Worm (Caenorhabditis elegans): ENCODE results near the gene srbc-8.

The srbc-8 gene

DNA sequence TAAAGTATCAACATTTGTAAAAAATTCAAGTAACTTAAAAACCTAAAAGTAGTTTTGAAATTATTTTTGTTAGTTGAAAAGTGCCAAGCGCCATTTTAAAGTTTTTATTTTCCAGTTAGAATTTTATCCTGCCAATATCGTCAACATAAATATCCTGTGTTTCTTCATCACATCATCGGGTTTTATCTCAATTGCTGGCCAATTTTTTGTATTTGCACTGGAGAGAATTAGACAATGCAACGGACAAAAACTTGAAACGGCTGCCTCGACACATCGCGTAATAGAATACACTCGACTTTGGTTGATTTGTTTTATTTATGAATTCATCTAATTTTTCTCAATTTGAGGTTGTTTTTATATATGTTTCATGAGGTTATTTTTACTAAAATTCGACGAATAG lies 29.9 kb downstream of the srbc-8 start, which contains the start of gene F25E5.2:
F25E5.2 (plus strand) TSS at position 301 of the 400 bp plus-strand sequence.
- TF ChIP-seq tab-1 (GFP tag; IDR thresholded peaks at IDR 0.05), result no peak
- no peak for TF ChIP-seq T22C8.4 (GFP tag; IDR thresholded peaks at IDR 0.05)
- no peak for TF ChIP-seq klf-2 (GFP tag; conservative IDR thresholded peaks at IDR 0.05)
- no peak for TF ChIP-seq ztf-23 (GFP tag; IDR thresholded peaks at IDR 0.05)
- no peak for TF ChIP-seq flt-1 (GFP tag; IDR thresholded peaks at IDR 0.05)
- TF ChIP-seq ztf-29 (GFP tag; IDR thresholded peaks at IDR 0.05), result no peak
- no peak for TF ChIP-seq cog-1 (tag; optimal IDR thresholded peaks at IDR 0.05)
- TF ChIP-seq med-1 (GFP tag; optimal IDR thresholded peaks at IDR 0.05; ENCODE audit: insufficient read depth), result no peak
- no peak for TF ChIP-seq ref-1 (GFP tag; conservative IDR thresholded peaks at IDR 0.05)

ce11 chrV:7454236-7454635 lies 30.7 kb downstream of the srbc-8 start, which contains the start of gene try-8:
try-8 (minus strand) TSS chrV:7454336.
- no peak for TF ChIP-seq T22C8.4 (GFP tag; IDR thresholded peaks at IDR 0.05)
- no peak for TF ChIP-seq tab-1 (GFP tag; IDR thresholded peaks at IDR 0.05)
- no peak for TF ChIP-seq ztf-23 (GFP tag; IDR thresholded peaks at IDR 0.05)
- no peak for TF ChIP-seq klf-2 (GFP tag; conservative IDR thresholded peaks at IDR 0.05)
- no peak for TF ChIP-seq flt-1 (GFP tag; IDR thresholded peaks at IDR 0.05)
- TF ChIP-seq ztf-29 (GFP tag; IDR thresholded peaks at IDR 0.05), result no peak
- TF ChIP-seq ref-1 (GFP tag; conservative IDR thresholded peaks at IDR 0.05), result no peak
- no peak for TF ChIP-seq cog-1 (tag; optimal IDR thresholded peaks at IDR 0.05)
- no peak for TF ChIP-seq med-1 (GFP tag; optimal IDR thresholded peaks at IDR 0.05; ENCODE audit: insufficient read depth)

DNA sequence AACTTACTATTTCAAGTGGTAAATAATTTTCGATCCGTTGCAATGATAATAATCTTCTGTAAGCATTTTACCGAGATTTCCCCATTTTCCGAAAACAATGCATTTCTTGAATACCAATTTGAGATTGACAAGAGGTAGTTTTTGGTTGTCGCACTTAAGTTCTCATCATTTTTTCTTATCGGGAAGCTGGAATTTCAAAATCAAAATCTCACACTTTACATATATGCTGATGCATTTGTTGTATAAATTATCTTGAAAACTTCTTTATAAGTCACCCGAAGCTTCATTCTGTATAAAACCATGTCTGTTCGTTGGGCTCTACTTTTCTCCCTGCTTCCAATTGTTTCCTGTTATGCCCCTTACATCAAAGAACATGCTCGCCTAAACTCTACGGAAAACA lies 33.5 kb downstream of the srbc-8 start, which contains the start of gene try-11:
try-11 (plus strand) TSS at position 301 of the 400 bp plus-strand sequence.
- TF ChIP-seq ztf-23 (GFP tag; IDR thresholded peaks at IDR 0.05), result no peak
- TF ChIP-seq klf-2 (GFP tag; conservative IDR thresholded peaks at IDR 0.05), result no peak
- no peak for TF ChIP-seq flt-1 (GFP tag; IDR thresholded peaks at IDR 0.05)
- no peak for TF ChIP-seq ref-1 (GFP tag; conservative IDR thresholded peaks at IDR 0.05)
- no peak for TF ChIP-seq T22C8.4 (GFP tag; IDR thresholded peaks at IDR 0.05)
- no peak for TF ChIP-seq med-1 (GFP tag; optimal IDR thresholded peaks at IDR 0.05; ENCODE audit: insufficient read depth)
- TF ChIP-seq cog-1 (tag; optimal IDR thresholded peaks at IDR 0.05), result no peak
- TF ChIP-seq tab-1 (GFP tag; IDR thresholded peaks at IDR 0.05), result no peak
- no peak for TF ChIP-seq ztf-29 (GFP tag; IDR thresholded peaks at IDR 0.05)

- TF ChIP-seq ref-1 (GFP tag; conservative IDR thresholded peaks at IDR 0.05), result no peak
- no peak for TF ChIP-seq ztf-23 (GFP tag; IDR thresholded peaks at IDR 0.05)
- no peak for TF ChIP-seq tab-1 (GFP tag; IDR thresholded peaks at IDR 0.05)
- no peak for TF ChIP-seq ztf-29 (GFP tag; IDR thresholded peaks at IDR 0.05)
- no peak for TF ChIP-seq T22C8.4 (GFP tag; IDR thresholded peaks at IDR 0.05)
- TF ChIP-seq med-1 (GFP tag; optimal IDR thresholded peaks at IDR 0.05; ENCODE audit: insufficient read depth), result no peak
- no peak for TF ChIP-seq klf-2 (GFP tag; conservative IDR thresholded peaks at IDR 0.05)
- TF ChIP-seq cog-1 (tag; optimal IDR thresholded peaks at IDR 0.05), result no peak
- no peak for TF ChIP-seq flt-1 (GFP tag; IDR thresholded peaks at IDR 0.05)
Measured at ce11 chrV:7449303-7449827, 35.5 kb downstream of the srbc-8 start, which contains the start of gene try-12. try-12 (plus strand) TSS chrV:7449353.

- TF ChIP-seq ref-1 (GFP tag; conservative IDR thresholded peaks at IDR 0.05), result no peak
- no peak for TF ChIP-seq T22C8.4 (GFP tag; IDR thresholded peaks at IDR 0.05)
- TF ChIP-seq med-1 (GFP tag; optimal IDR thresholded peaks at IDR 0.05; ENCODE audit: insufficient read depth), result no peak
- no peak for TF ChIP-seq klf-2 (GFP tag; conservative IDR thresholded peaks at IDR 0.05)
- TF ChIP-seq flt-1 (GFP tag; IDR thresholded peaks at IDR 0.05), result no peak
- no peak for TF ChIP-seq ztf-29 (GFP tag; IDR thresholded peaks at IDR 0.05)
- TF ChIP-seq cog-1 (tag; optimal IDR thresholded peaks at IDR 0.05), result no peak
- no peak for TF ChIP-seq ztf-23 (GFP tag; IDR thresholded peaks at IDR 0.05)
- no peak for TF ChIP-seq tab-1 (GFP tag; IDR thresholded peaks at IDR 0.05)
Measured at ce11 chrV:7446965-7447364, 37.9 kb downstream of the srbc-8 start, which contains the start of gene F25E5.5. F25E5.5 (plus strand) TSS chrV:7447265.

DNA sequence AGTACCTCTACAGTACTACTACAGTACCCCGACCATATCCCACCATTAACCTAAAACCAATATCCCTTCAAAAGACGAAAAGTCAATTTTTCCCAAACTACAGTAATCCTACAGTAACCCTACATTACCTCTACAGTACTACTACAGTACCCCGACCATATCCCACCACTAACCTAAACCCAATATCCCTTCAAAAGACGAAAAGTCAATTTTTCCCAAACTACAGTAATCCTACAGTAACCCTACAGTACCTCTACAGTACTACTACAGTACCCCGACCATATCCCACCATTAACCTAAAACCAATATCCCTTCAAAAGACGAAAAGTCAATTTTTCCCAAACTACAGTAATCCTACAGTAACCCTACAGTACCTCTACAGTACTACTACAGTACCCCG lies 40.6 kb downstream of the srbc-8 start, which contains the start of gene nhr-141:
nhr-141 (plus strand) TSS at position 331 of the 400 bp plus-strand sequence.
- TF ChIP-seq tab-1 (GFP tag; IDR thresholded peaks at IDR 0.05), result 0 out of 2 replicates have a peak, but pooled peaks have one; percentile 40

DNA sequence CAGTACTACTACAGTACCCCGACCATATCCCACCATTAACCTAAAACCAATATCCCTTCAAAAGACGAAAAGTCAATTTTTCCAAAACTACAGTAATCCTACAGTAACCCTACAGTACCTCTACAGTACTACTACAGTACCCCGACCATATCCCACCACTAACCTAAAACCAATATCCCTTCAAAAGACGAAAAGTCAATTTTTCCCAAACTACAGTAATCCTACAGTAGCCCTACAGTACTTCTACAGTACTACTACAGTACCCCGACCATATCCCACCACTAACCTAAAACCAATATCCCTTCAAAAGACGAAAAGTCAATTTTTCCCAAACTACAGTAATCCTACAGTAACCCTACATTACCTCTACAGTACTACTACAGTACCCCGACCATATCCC lies 41.4 kb downstream of the srbc-8 start:
- 0 out of 2 replicates have a peak, but pooled peaks have one; percentile 27 for TF ChIP-seq flt-1 (GFP tag; IDR thresholded peaks at IDR 0.05)
- TF ChIP-seq ref-1 (GFP tag; conservative IDR thresholded peaks at IDR 0.05), result peak; percentile 46; the same call in 1 of the 2 replicates
- TF ChIP-seq klf-2 (GFP tag; conservative IDR thresholded peaks at IDR 0.05), result peak; percentile 79
- peak; percentile 79; the same call in 1 of the 2 replicates for TF ChIP-seq ztf-23 (GFP tag; IDR thresholded peaks at IDR 0.05)
- peak; percentile 39; the same call in 1 of the 2 replicates for TF ChIP-seq ztf-29 (GFP tag; IDR thresholded peaks at IDR 0.05)

DNA sequence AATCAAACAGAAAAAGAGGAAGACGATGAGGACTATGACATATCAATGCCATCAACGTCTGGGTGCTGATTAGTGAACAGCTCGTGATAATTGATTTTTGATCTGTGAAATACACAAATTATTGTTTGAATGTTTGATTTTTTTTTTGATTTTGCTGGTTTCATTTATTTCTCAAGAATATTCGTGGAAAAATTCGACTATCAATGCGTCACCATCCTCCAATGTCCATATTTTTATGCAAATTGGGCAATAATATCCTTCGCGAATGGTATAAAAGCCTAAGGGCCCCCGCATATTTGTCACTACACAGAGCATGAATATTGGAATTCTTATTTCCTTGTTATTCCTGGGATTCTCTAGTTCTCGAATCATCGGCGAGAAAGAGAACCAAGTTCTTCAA lies 45.1 kb downstream of the srbc-8 start, which contains the start of gene try-13:
try-13 (plus strand) TSS at position 301 of the 400 bp plus-strand sequence.
- TF ChIP-seq ztf-23 (GFP tag; IDR thresholded peaks at IDR 0.05) (no peak), tab-1 (GFP tag; IDR thresholded peaks at IDR 0.05) (no peak), klf-2 (GFP tag; conservative IDR thresholded peaks at IDR 0.05) (no peak), cog-1 (tag; optimal IDR thresholded peaks at IDR 0.05) (no peak)

DNA sequence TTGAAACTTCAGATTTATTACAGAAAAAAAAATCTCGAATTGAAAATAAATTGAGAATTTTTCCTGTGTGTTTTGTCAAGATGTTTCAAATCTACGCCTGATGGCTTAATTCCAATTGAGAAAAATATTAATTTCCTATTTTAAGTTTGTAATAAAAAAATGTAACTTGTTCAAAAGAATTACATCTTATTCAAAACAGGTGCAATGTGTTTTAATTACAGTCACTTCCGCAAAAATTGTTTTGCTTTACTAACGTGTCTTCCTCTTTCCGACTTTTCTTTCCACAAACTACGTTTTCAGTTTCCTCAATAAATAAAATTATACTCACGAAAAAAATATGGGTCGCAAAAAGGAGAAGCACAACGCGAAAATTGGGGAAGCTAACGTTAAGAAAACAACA lies 46.9 kb downstream of the srbc-8 start, which contains the start of gene F25E5.16:
F25E5.16 (plus strand) TSS at position 301 of the 400 bp plus-strand sequence.
- TF ChIP-seq ref-1 (GFP tag; conservative IDR thresholded peaks at IDR 0.05), result no peak
- no peak for TF ChIP-seq cog-1 (tag; optimal IDR thresholded peaks at IDR 0.05)
- TF ChIP-seq klf-2 (GFP tag; conservative IDR thresholded peaks at IDR 0.05), result no peak
- no peak for TF ChIP-seq flt-1 (GFP tag; IDR thresholded peaks at IDR 0.05)
- no peak for TF ChIP-seq tab-1 (GFP tag; IDR thresholded peaks at IDR 0.05)
- no peak for TF ChIP-seq ztf-23 (GFP tag; IDR thresholded peaks at IDR 0.05)
- TF ChIP-seq ztf-29 (GFP tag; IDR thresholded peaks at IDR 0.05), result no peak
- TF ChIP-seq T22C8.4 (GFP tag; IDR thresholded peaks at IDR 0.05), result no peak
- TF ChIP-seq med-1 (GFP tag; optimal IDR thresholded peaks at IDR 0.05; ENCODE audit: insufficient read depth), result no peak

DNA sequence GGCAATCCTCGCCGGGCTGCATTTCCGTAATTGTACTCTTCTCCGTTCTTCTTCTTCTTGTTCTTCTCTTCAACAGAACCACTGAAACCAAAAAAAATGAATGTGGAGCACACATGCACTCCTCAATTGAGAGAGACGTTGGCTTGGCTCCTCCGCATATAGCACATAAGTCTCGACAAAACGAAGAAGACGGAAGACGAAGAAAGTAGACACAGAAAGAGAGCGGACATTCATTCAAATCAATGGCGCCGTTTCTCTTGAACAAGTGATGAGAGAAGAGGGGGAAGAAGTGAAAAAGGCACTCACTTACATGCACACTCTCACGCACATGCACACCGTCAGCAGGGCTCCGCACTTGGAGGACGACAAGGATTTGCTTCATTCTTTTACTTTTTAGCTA lies 47.4 kb downstream of the srbc-8 start, which contains the start of gene F25E5.9:
F25E5.9 (minus strand) TSS at position 382 of the 400 bp plus-strand sequence.
- TF ChIP-seq ref-1 (GFP tag; conservative IDR thresholded peaks at IDR 0.05) (no peak), ztf-23 (GFP tag; IDR thresholded peaks at IDR 0.05) (no peak), med-1 (GFP tag; optimal IDR thresholded peaks at IDR 0.05; ENCODE audit: insufficient read depth) (no peak), flt-1 (GFP tag; IDR thresholded peaks at IDR 0.05) (no peak), ztf-29 (GFP tag; IDR thresholded peaks at IDR 0.05) (no peak), cog-1 (tag; optimal IDR thresholded peaks at IDR 0.05) (no peak), tab-1 (GFP tag; IDR thresholded peaks at IDR 0.05) (no peak)
